Fruit fly (Drosophila melanogaster) whole organism, adult: Measurements from ENCODE around the gene CG9389.

ENCODE experiments used
- CG11617 ChIP-seq: fragments of 200-800 bp; sonication (Bioruptor generic); optimal IDR thresholded peaks from 2 replicates; lab custom pipeline; 2017; ENCODE audit warnings: mild to moderate bottlenecking, missing biosample characterization, missing genetic modification reagents, missing genetic modification characterization
- CG12768 ChIP-seq: fragments of 200-800 bp; sonication (Bioruptor generic); optimal IDR thresholded peaks from 2 replicates; lab custom pipeline; 2017; ENCODE audit warnings: missing biosample characterization, missing genetic modification characterization, mild to moderate bottlenecking, moderate library complexity, missing genetic modification reagents
- CG14711 ChIP-seq: fragments of 200-800 bp; sonication (Bioruptor generic); optimal IDR thresholded peaks from 2 replicates; lab custom pipeline; 2018; ENCODE audit warnings: missing biosample characterization, mild to moderate bottlenecking, missing genetic modification characterization, moderate library complexity
- CG1620 ChIP-seq: fragments of 200-800 bp; sonication (Bioruptor generic); optimal IDR thresholded peaks from 2 replicates; lab custom pipeline; 2016; ENCODE audit warnings: missing biosample characterization, missing genetic modification characterization
- CG33017 ChIP-seq: fragments of 200-800 bp; sonication (Bioruptor generic); optimal IDR thresholded peaks from 2 replicates; lab custom pipeline; 2018; ENCODE audit warnings: missing biosample characterization, mild to moderate bottlenecking, missing genetic modification characterization, moderate library complexity
- CG5204 ChIP-seq: fragments of 200-800 bp; sonication (Bioruptor generic); optimal IDR thresholded peaks from 2 replicates; lab custom pipeline; 2016; ENCODE audit warnings: missing biosample characterization, missing genetic modification characterization
- CG7045 ChIP-seq: fragments of 200-800 bp; sonication (Bioruptor generic); optimal IDR thresholded peaks from 2 replicates; lab custom pipeline; 2017; ENCODE audit warnings: missing biosample characterization, mild to moderate bottlenecking, missing genetic modification characterization
- CG7101 ChIP-seq: fragments of 200-800 bp; sonication (Bioruptor generic); optimal IDR thresholded peaks from 2 replicates; lab custom pipeline; 2018; ENCODE audit warnings: missing biosample characterization, mild to moderate bottlenecking, missing genetic modification characterization, moderate library complexity
- Clk ChIP-seq: fragments of 200-800 bp; sonication (Bioruptor generic); optimal IDR thresholded peaks from 2 replicates; lab custom pipeline; 2017; ENCODE audit warnings: missing biosample characterization, missing genetic modification characterization
- Crg-1 ChIP-seq: fragments of 200-800 bp; sonication (Bioruptor generic); optimal IDR thresholded peaks from 2 replicates; lab custom pipeline; 2016; ENCODE audit warnings: missing biosample characterization, missing genetic modification characterization
- Hr96 ChIP-seq: fragments of 200-800 bp; sonication (Bioruptor generic); optimal IDR thresholded peaks from 2 replicates; lab custom pipeline; 2016; ENCODE audit warnings: missing biosample characterization, missing genetic modification characterization
- Mnt ChIP-seq: fragments of 200-800 bp; sonication (Bioruptor generic); optimal IDR thresholded peaks from 2 replicates; lab custom pipeline; 2016; ENCODE audit warnings: missing biosample characterization, mild to moderate bottlenecking, missing genetic modification characterization
- bab1 ChIP-seq: fragments of 200-800 bp; sonication (Bioruptor generic); optimal IDR thresholded peaks from 3 replicates; lab custom pipeline; 2019; ENCODE audit warnings: missing biosample characterization, mild to moderate bottlenecking, missing genetic modification characterization, moderate library complexity
- cic ChIP-seq: fragments of 200-800 bp; sonication (Bioruptor generic); optimal IDR thresholded peaks from 2 replicates; lab custom pipeline; 2017; ENCODE audit warnings: missing biosample characterization, mild to moderate bottlenecking, missing genetic modification characterization, moderate library complexity
- cnc ChIP-seq, 2 experiments: fragments of >200 bp; optimal IDR thresholded peaks; 2 replicates each; lab custom pipeline; 2017
- kay ChIP-seq: fragments of 200-800 bp; sonication (Bioruptor generic); peaks from one replicate; lab custom pipeline; 2016; ENCODE audit warnings: missing biosample characterization, missing genetic modification characterization, borderline replicate concordance
- ovo ChIP-seq: fragments of 200-800 bp; sonication (Bioruptor generic); optimal IDR thresholded peaks from 2 replicates; lab custom pipeline; 2016; ENCODE audit warnings: missing biosample characterization, missing genetic modification characterization
- pad ChIP-seq: fragments of 200-800 bp; sonication (Bioruptor generic); optimal IDR thresholded peaks from 3 replicates; lab custom pipeline; 2017; ENCODE audit warnings: missing biosample characterization, missing genetic modification characterization, mild to moderate bottlenecking, moderate library complexity, missing genetic modification reagents
- tj ChIP-seq: fragments of 200-800 bp; sonication (Bioruptor generic); optimal IDR thresholded peaks from 3 replicates; lab custom pipeline; 2017; ENCODE audit warnings: missing biosample characterization, mild to moderate bottlenecking, missing genetic modification characterization, moderate library complexity
- toe ChIP-seq: fragments of 200-800 bp; sonication (Bioruptor generic); optimal IDR thresholded peaks from 2 replicates; lab custom pipeline; 2016; ENCODE audit warnings: missing biosample characterization, missing genetic modification characterization

CG9389 gene

DNA sequence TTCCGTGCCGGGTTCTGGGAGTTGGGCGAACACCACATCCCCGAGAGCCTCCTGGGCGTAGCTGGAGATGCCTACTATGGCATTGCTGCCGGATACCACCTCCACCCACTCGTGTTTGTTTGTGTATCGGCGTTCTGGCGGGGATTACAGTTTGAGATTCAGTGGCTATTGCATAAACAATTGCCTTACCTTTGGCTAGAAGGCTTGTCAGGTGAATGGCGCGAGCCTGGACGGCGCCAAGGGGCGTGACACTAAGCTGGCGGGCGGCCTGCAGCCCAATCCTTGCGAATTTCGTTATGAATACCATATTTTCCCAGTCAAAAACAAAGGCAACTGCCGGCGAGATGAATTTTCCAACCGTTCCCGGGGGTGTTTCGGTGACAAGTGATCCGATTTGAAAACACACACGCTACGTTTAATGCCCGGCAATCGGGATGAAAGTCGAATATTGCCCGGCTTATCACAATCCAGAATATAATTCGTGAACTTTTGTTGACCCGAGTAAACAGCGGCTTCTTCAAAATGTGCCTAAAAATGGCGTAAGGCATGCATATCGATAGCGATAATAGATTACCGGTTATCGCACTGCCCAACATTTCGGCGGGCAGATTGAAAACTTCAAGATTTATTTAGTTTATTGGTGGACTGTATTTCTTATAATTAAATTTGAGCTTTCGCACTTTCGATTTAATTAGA is 10.8 kb upstream of the CG9389 start, which contains the start of gene ppl:
TSS of gene ppl (minus strand) at position 511 of the 696 bp plus-strand sequence.
- TF ChIP-seq CG7101 (tag; lab: Kevin White, UChicago) (peak; percentile 29), Mnt (GFP tag; lab: Kevin White, UChicago) (peak; percentile 37), cic (GFP tag; lab: Kevin White, UChicago) (peak; percentile 53), CG14711 (tag; lab: Kevin White, UChicago) (no peak)

DNA sequence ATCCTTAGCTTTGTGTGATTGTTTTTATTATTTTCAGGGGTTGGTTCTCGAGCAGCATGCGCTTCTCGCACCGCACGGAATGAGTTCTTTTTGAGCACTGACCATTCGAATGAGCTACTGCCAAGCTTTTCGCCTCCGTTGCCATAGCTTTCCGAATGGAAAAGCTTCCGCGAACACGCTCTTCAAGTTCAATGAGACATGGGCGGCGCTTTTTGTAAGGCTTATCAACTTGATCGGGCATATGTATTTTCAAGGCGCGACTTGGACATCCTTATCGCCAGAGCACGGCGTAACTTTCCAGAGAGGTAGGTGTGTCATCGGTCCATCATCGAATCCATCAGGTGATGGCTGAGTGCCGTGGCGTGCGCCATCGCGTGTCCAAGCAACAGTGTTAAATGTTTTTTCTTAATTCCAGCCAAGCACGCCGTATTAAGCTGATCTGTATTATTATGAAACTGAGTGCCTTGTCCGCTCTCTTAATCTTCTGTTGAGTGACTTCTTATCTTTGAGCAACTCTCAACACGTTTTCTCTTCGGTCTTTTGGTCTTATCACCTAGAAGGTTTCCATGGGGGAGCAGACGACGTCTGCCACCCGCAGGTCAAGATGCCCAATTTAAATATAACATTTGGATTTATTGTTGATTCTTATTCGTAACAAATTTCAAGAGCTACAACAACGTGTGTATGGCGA is 9.6 kb upstream of the CG9389 start, which contains the start of gene AcCoAS:
TSS of gene AcCoAS (minus strand) at position 368 of the 691 bp plus-strand sequence.
- TF ChIP-seq bab1 (GFP tag; lab: Kevin White, UChicago) (peak; percentile 66), CG7045 (peak; percentile 64), CG14711 (tag; lab: Kevin White, UChicago) (peak; percentile 51), CG1620 (GFP tag; lab: Kevin White, UChicago) (peak; percentile 18), Crg-1 (GFP tag; lab: Kevin White, UChicago) (peak; percentile 74), CG12768 (GFP tag; lab: Kevin White, UChicago) (peak; percentile 81), ovo (GFP tag; lab: Kevin White, UChicago) (no peak), cnc (optimal IDR thresholded peaks at IDR 0.05; lab: Kevin White, UChicago) (no peak), toe (no peak), Mnt (GFP tag; lab: Kevin White, UChicago) (peak; percentile 66), pad (GFP tag; lab: Kevin White, UChicago) (peak; percentile 51), CG5204 (GFP tag; lab: Kevin White, UChicago) (no peak), CG33017 (tag; lab: Kevin White, UChicago) (peak; percentile 84), CG11617 (GFP tag; lab: Kevin White, UChicago) (peak; percentile 58), tj (GFP tag; lab: Kevin White, UChicago) (peak; percentile 8), CG7101 (tag; lab: Kevin White, UChicago) (peak; percentile 72), Hr96 (GFP tag; lab: Kevin White, UChicago) (peak; percentile 45), cic (GFP tag; lab: Kevin White, UChicago) (peak; percentile 87), Clk (GFP tag; lab: Kevin White, UChicago) (no peak), kay (GFP tag; lab: Kevin White, UChicago) (peak; percentile 96)

- TF ChIP-seq CG14711 (tag; lab: Kevin White, UChicago) = no peak
These were observed 8.8 kb upstream of the CG9389 start for dm6 chr3L:21279168-21279567.

dm6 chr3L:21277897-21278530 is 7.6 kb upstream of the CG9389 start:
- TF ChIP-seq CG1620 (GFP tag; lab: Kevin White, UChicago) = no peak
- TF ChIP-seq Mnt (GFP tag; lab: Kevin White, UChicago) = peak; percentile 24
- TF ChIP-seq CG7045 = no peak
- TF ChIP-seq cic (GFP tag; lab: Kevin White, UChicago) = peak; percentile 66
- peak; percentile 56 for TF ChIP-seq CG12768 (GFP tag; lab: Kevin White, UChicago)

DNA sequence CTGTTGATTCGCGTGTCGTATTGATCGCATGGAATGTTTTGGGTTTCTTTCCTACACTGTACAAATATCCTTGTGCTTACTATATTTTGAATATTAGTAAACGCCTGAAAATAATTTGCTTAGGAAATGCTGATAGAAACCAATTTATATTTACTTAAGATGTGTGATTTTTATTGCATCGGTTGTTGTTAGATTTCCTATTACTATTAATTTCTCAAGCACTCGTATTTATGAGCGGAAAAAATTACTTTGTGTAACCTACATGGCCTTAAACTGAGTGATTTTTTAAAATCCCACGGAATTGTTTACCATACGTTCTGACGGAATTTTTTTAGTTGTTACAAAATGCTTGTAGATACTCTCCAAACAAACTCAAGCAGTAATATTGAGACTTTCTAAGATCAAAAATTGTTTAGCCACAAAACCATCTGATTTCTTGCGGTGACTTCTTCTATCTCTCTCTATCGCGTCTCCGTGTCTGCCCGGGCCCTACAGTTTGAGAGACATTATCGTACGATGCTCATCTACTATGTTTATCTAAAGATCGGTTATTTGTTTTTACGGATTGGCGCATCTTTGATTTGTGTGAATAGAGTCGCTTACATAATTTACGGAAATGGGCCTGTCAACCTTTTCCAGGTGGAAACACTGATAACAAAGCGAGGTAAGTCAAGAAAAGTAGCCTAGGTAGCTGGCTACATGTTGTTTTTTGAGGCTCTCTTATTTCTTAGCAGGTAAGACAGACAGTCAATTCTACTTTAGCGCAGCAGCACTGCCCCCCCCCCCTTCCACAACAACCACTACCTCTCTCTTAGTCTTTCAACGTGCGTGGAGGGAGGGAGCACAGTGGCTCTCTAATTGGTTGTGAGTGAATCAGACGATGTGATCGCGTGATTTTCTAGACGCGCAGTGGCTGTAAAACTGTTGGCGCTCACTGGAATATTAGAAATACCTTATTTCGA is 6.2 kb upstream of the CG9389 start:
- TF ChIP-seq tj (GFP tag; lab: Kevin White, UChicago) (peak; percentile 23), toe (peak; percentile 28), CG33017 (tag; lab: Kevin White, UChicago) (no peak), pad (GFP tag; lab: Kevin White, UChicago) (peak; percentile 46), bab1 (GFP tag; lab: Kevin White, UChicago) (peak; percentile 78), kay (GFP tag; lab: Kevin White, UChicago) (no peak), Crg-1 (GFP tag; lab: Kevin White, UChicago) (no peak), CG1620 (GFP tag; lab: Kevin White, UChicago) (peak; percentile 9), CG7045 (peak; percentile 56), cic (GFP tag; lab: Kevin White, UChicago) (no peak), CG7101 (tag; lab: Kevin White, UChicago) (peak; percentile 52), ovo (GFP tag; lab: Kevin White, UChicago) (peak; percentile 46), Clk (GFP tag; lab: Kevin White, UChicago) (no peak), Mnt (GFP tag; lab: Kevin White, UChicago) (no peak), CG12768 (GFP tag; lab: Kevin White, UChicago) (peak; percentile 62), CG5204 (GFP tag; lab: Kevin White, UChicago) (no peak), Hr96 (GFP tag; lab: Kevin White, UChicago) (no peak), CG14711 (tag; lab: Kevin White, UChicago) (peak; percentile 55), cnc (optimal IDR thresholded peaks at IDR 0.05; lab: Kevin White, UChicago) (no peak), CG11617 (GFP tag; lab: Kevin White, UChicago) (no peak)
